Fruit fly (Drosophila melanogaster) S2 (cell line): Measurements from ENCODE around the gene SLIRP2.

ENCODE experiments used
- CG8478 ChIP-seq: fragments of >200 bp; optimal IDR thresholded peaks from 2 replicates; lab custom pipeline; 2018
- CTCF ChIP-seq, 2 experiments: fragments of >200 bp; optimal IDR thresholded peaks; 2 replicates each; lab custom pipeline; 2018

DNA sequence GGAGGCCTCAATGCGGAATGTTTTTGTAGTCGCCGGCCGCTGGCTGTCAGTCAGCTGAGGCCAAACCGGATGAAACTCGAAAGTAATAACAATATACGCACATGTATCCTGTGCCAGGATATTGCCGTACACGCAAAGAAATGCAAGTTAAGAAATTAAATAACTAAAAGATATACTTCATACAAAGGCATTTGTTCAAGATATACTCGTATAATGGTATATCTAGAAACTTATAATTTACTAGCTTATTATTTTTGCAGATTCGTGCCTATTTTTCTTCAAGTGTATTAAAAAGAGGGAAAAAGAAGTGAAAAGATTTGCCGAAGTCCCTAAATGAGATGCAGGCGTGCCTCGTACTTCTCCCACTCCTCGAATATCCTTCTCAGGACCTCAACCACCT, 32.4 kb downstream of the SLIRP2 start:
- TF ChIP-seq CTCF (optimal IDR thresholded peaks at IDR 0.05; lab: Kevin White, UChicago) (no peak), CG8478 (lab: Kevin White, UChicago) (no peak)
